Fruit fly (Drosophila melanogaster) whole organism, prepupa: ENCODE measurements around the gene CG7655.

ENCODE experiments used
- CG6854 ChIP-seq: fragments of 200-800 bp; sonication (Bioruptor generic); optimal IDR thresholded peaks from 2 replicates; lab custom pipeline; 2017; ENCODE audit warnings: missing biosample characterization, mild to moderate bottlenecking, missing genetic modification characterization
- Eip78C ChIP-seq: fragments of 200-800 bp; sonication (Bioruptor generic); peaks from one replicate; lab custom pipeline; 2016; ENCODE audit warnings: missing biosample characterization, missing genetic modification characterization
- cyc ChIP-seq: fragments of 200-800 bp; sonication (Bioruptor generic); optimal IDR thresholded peaks from 3 replicates; lab custom pipeline; 2016; ENCODE audit warnings: missing biosample characterization, missing genetic modification characterization
- esn ChIP-seq: fragments of 200-800 bp; sonication (Bioruptor generic); optimal IDR thresholded peaks from 2 replicates; lab custom pipeline; 2016; ENCODE audit warnings: missing biosample characterization, mild to moderate bottlenecking, missing genetic modification characterization, moderate library complexity
- lz ChIP-seq: fragments of 200-800 bp; sonication (Bioruptor generic); optimal IDR thresholded peaks from 3 replicates; lab custom pipeline; 2016; ENCODE audit warnings: missing biosample characterization, missing genetic modification characterization

dm6 chr3R:17710418-17710817, 27.9 kb downstream of the CG7655 start:
- TF ChIP-seq cyc (GFP tag; lab: Kevin White, UChicago) (no peak), Eip78C (peak; percentile 32), CG6854 (GFP tag; lab: Kevin White, UChicago) (no peak), lz (GFP tag; lab: Kevin White, UChicago) (peak; percentile 6), esn (GFP tag; lab: Kevin White, UChicago) (peak; percentile 15)
